Worm (Caenorhabditis elegans): ENCODE data around the gene C01G10.6.

ce11 chrV:15069435-15069985 is 17.9 kb upstream of the C01G10.6 start:
- TF ChIP-seq ZK546.5 (tag; optimal IDR thresholded peaks at IDR 0.05) = no peak
- peak; percentile 52 for TF ChIP-seq fkh-10 (GFP tag; optimal IDR thresholded peaks at IDR 0.05)
- no peak for TF ChIP-seq zag-1 (tag; optimal IDR thresholded peaks at IDR 0.05)
- no peak for TF ChIP-seq ceh-82 (tag; optimal IDR thresholded peaks at IDR 0.05)
- no peak for TF ChIP-seq ama-1 (optimal IDR thresholded peaks at IDR 0.05)
- TF ChIP-seq lin-39 (tag; optimal IDR thresholded peaks at IDR 0.05) = no peak
